Fruit fly (Drosophila melanogaster) whole organism, embryonic: ENCODE data around the gene CG31800.

Source experiments
- Antp ChIP-seq: fragments of 200-800 bp; sonication (Bioruptor generic); optimal IDR thresholded peaks from 3 replicates; lab custom pipeline; 2016; ENCODE audit warnings: missing biosample characterization, missing genetic modification characterization
- Awh ChIP-seq: fragments of 200-800 bp; sonication (Bioruptor generic); IDR thresholded peaks from 2 replicates; pipeline ENCODE4, ENCODE4 v1.3.6; 2022; ENCODE audit warnings: missing biosample characterization, missing genetic modification characterization
- CG11456 ChIP-seq: fragments of 200-800 bp; sonication (Bioruptor generic); IDR thresholded peaks from 3 replicates; pipeline ENCODE4 v1.3.6; 2022; ENCODE audit warnings: missing biosample characterization, missing genetic modification characterization
- CG12104 ChIP-seq: fragments of 200-800 bp; sonication (Bioruptor generic); optimal IDR thresholded peaks from 3 replicates; lab custom pipeline; 2016; ENCODE audit warnings: missing biosample characterization, missing genetic modification characterization
- CG12155 ChIP-seq: fragments of 200-800 bp; sonication (Bioruptor generic); optimal IDR thresholded peaks from 3 replicates; lab custom pipeline; 2016; ENCODE audit warnings: missing biosample characterization, missing genetic modification characterization
- CG1233 ChIP-seq: fragments of 200-800 bp; sonication (Bioruptor generic); optimal IDR thresholded peaks from 4 replicates; lab custom pipeline; 2018; ENCODE audit warnings: missing biosample characterization, mild to moderate bottlenecking, missing genetic modification characterization
- CG14014 ChIP-seq: fragments of 200-800 bp; sonication (Bioruptor generic); IDR thresholded peaks from 2 replicates; pipeline ENCODE4 v1.3.6; 2022; ENCODE audit warnings: missing biosample characterization, missing genetic modification characterization
- CG16813 ChIP-seq: fragments of 200-800 bp; sonication (Bioruptor generic); IDR thresholded peaks from 3 replicates; pipeline ENCODE4 v1.3.6; 2022; ENCODE audit warnings: missing biosample characterization, missing genetic modification characterization; ENCODE audit not compliant: partially characterized antibody
- CG17612 ChIP-seq: fragments of 200-800 bp; sonication (Bioruptor generic); IDR thresholded peaks from 2 replicates; pipeline ENCODE4 v1.3.6; 2022; ENCODE audit warnings: missing biosample characterization, missing genetic modification characterization
- CG17802 ChIP-seq: fragments of 200-800 bp; sonication (Bioruptor generic); optimal IDR thresholded peaks from 2 replicates; lab custom pipeline; 2018; ENCODE audit warnings: missing biosample characterization, mild to moderate bottlenecking, missing genetic modification characterization, moderate library complexity
- CG18011 ChIP-seq: fragments of 200-800 bp; sonication (Bioruptor generic); optimal IDR thresholded peaks from 2 replicates; lab custom pipeline; 2017; ENCODE audit warnings: missing biosample characterization, missing genetic modification characterization, mild to moderate bottlenecking, moderate library complexity, missing genotype
- CG18262 ChIP-seq: fragments of 200-800 bp; optimal IDR thresholded peaks from 3 replicates; lab custom pipeline; 2019; ENCODE audit warnings: missing biosample characterization, mild to moderate bottlenecking, missing genetic modification characterization, moderate library complexity
- CG2199 ChIP-seq: fragments of 200-800 bp; sonication (Bioruptor generic); IDR thresholded peaks from 3 replicates; pipeline ENCODE4 v1.3.6; 2022; ENCODE audit warnings: missing biosample characterization, missing genetic modification characterization
- CG3065 ChIP-seq: fragments of 200-800 bp; sonication (Bioruptor generic); optimal IDR thresholded peaks from 2 replicates; lab custom pipeline; 2016; ENCODE audit warnings: missing biosample characterization, missing genetic modification characterization
- CG33213 ChIP-seq: fragments of 200-800 bp; sonication (Bioruptor generic); optimal IDR thresholded peaks from 3 replicates; lab custom pipeline; 2016; ENCODE audit warnings: missing biosample characterization, missing genetic modification characterization
- CG3838 ChIP-seq: fragments of 200-800 bp; sonication (Bioruptor generic); optimal IDR thresholded peaks from 3 replicates; lab custom pipeline; 2016; ENCODE audit warnings: missing biosample characterization, missing genetic modification characterization
- CG3847 ChIP-seq: fragments of 200-800 bp; sonication (Bioruptor generic); IDR thresholded peaks from 2 replicates; pipeline ENCODE4 v1.3.6; 2022; ENCODE audit warnings: missing biosample characterization, missing genetic modification characterization
- CG42726 ChIP-seq: fragments of 200-800 bp; sonication (Bioruptor generic); IDR thresholded peaks from 2 replicates; pipeline ENCODE4 v1.3.6; 2022; ENCODE audit warnings: missing biosample characterization, missing genetic modification characterization; ENCODE audit not compliant: partially characterized antibody
- CG5180 ChIP-seq: fragments of 200-800 bp; sonication (Bioruptor generic); optimal IDR thresholded peaks from 3 replicates; lab custom pipeline; 2017; ENCODE audit warnings: missing biosample characterization, missing genetic modification characterization, mild to moderate bottlenecking, moderate library complexity, missing genetic modification reagents
- CG7839 ChIP-seq: fragments of 200-800 bp; sonication (Bioruptor generic); optimal IDR thresholded peaks from 3 replicates; lab custom pipeline; 2018; ENCODE audit warnings: missing biosample characterization, mild to moderate bottlenecking, missing genetic modification characterization, moderate library complexity
- Drgx ChIP-seq: fragments of 200-800 bp; sonication (Bioruptor generic); IDR thresholded peaks from 2 replicates; pipeline ENCODE4 v1.3.6; 2022; ENCODE audit warnings: missing biosample characterization, missing genetic modification characterization
- E2f1 ChIP-seq: fragments of 200-800 bp; sonication (Bioruptor generic); IDR thresholded peaks from 2 replicates; pipeline ENCODE4 v1.3.6; 2022; ENCODE audit warnings: missing biosample characterization, missing genetic modification characterization
- Fer1 ChIP-seq: fragments of 200-800 bp; sonication (Bioruptor generic); optimal IDR thresholded peaks from 2 replicates; lab custom pipeline; 2017; ENCODE audit warnings: missing biosample characterization, mild to moderate bottlenecking, missing genetic modification characterization
- Hr3 ChIP-seq: fragments of 200-800 bp; sonication (Bioruptor generic); optimal IDR thresholded peaks from 3 replicates; lab custom pipeline; 2016; ENCODE audit warnings: missing biosample characterization, missing genetic modification characterization
- Lhr ChIP-seq: fragments of 200-800 bp; sonication (Bioruptor generic); optimal IDR thresholded peaks from 3 replicates; lab custom pipeline; 2017; ENCODE audit warnings: mild to moderate bottlenecking, missing biosample characterization, missing genetic modification reagents, missing genetic modification characterization
- Max ChIP-seq: fragments of 200-800 bp; sonication (Bioruptor generic); optimal IDR thresholded peaks from 2 replicates; lab custom pipeline; 2016; ENCODE audit warnings: missing biosample characterization, mild to moderate bottlenecking, missing genetic modification characterization
- NC2α ChIP-seq: fragments of 200-800 bp; sonication (Bioruptor generic); optimal IDR thresholded peaks from 2 replicates; lab custom pipeline; 2016; ENCODE audit warnings: missing biosample characterization, missing genetic modification characterization
- PHDP ChIP-seq: fragments of 200-800 bp; sonication (Bioruptor generic); optimal IDR thresholded peaks from 3 replicates; lab custom pipeline; 2018; ENCODE audit warnings: missing biosample characterization, mild to moderate bottlenecking, missing genetic modification characterization, moderate library complexity
- Rx ChIP-seq: fragments of 200-800 bp; sonication (Bioruptor generic); IDR thresholded peaks from 2 replicates; pipeline ENCODE4 v1.3.6; 2022; ENCODE audit warnings: missing biosample characterization, missing genetic modification characterization
- Sin3A ChIP-seq: fragments of >200 bp; optimal IDR thresholded peaks from 2 replicates; lab custom pipeline; 2018
- ac ChIP-seq: fragments of 200-800 bp; sonication (Bioruptor generic); optimal IDR thresholded peaks from 3 replicates; lab custom pipeline; 2017; ENCODE audit warnings: missing biosample characterization, mild to moderate bottlenecking, missing genetic modification characterization
- aop ChIP-seq: fragments of 200-800 bp; sonication (Bioruptor generic); IDR thresholded peaks from 2 replicates; pipeline ENCODE4 v1.3.6; 2022; ENCODE audit warnings: missing biosample characterization, missing genetic modification characterization
- ase ChIP-seq: fragments of 200-800 bp; sonication (Bioruptor generic); IDR thresholded peaks from 3 replicates; pipeline ENCODE4 v1.3.6; 2022; ENCODE audit warnings: missing biosample characterization, missing genetic modification characterization
- bsh ChIP-seq, 2 experiments: fragments of 200-800 bp; sonication (Bioruptor generic); optimal IDR thresholded peaks; 2 replicates each; lab custom pipeline; 2017 to 2018; ENCODE audit warnings: mild to moderate bottlenecking in 2 of 2, missing biosample characterization in 2 of 2, missing genetic modification characterization in 2 of 2, moderate library complexity in 1 of 2
- chif ChIP-seq, 2 experiments: fragments of 200-800 bp; sonication (Bioruptor generic); optimal IDR thresholded peaks; 3 replicates each; lab custom pipeline; 2016; ENCODE audit warnings: missing biosample characterization in 2 of 2, missing genetic modification characterization in 2 of 2
- chinmo ChIP-seq: fragments of 200-800 bp; sonication (Bioruptor generic); IDR thresholded peaks from 4 replicates; pipeline ENCODE4 v1.3.6; 2022; ENCODE audit warnings: missing biosample characterization, missing genetic modification characterization; ENCODE audit not compliant: partially characterized antibody
- ci ChIP-seq: fragments of 200-800 bp; sonication (Bioruptor generic); IDR thresholded peaks from 3 replicates; pipeline ENCODE4 v1.3.6; 2022; ENCODE audit warnings: missing biosample characterization, missing genetic modification characterization
- crc ChIP-seq: fragments of 200-800 bp; sonication (Bioruptor generic); optimal IDR thresholded peaks from 2 replicates; lab custom pipeline; 2016; ENCODE audit warnings: missing biosample characterization, missing genetic modification characterization
- crol ChIP-seq: fragments of 200-800 bp; sonication (Bioruptor generic); IDR thresholded peaks from 2 replicates; pipeline ENCODE4 v1.3.6; 2022; ENCODE audit warnings: missing biosample characterization, missing genetic modification characterization
- dan ChIP-seq: fragments of 200-800 bp; sonication (Bioruptor generic); IDR thresholded peaks from 2 replicates; pipeline ENCODE4 v1.3.6; 2022; ENCODE audit warnings: missing biosample characterization, missing genetic modification characterization
- dati ChIP-seq: fragments of 200-800 bp; sonication (Bioruptor generic); IDR thresholded peaks from 2 replicates; pipeline ENCODE4 v1.3.6; 2022; ENCODE audit warnings: missing biosample characterization, missing genetic modification characterization
- disco-r ChIP-seq: fragments of 200-800 bp; sonication (Bioruptor generic); optimal IDR thresholded peaks from 2 replicates; lab custom pipeline; 2016; ENCODE audit warnings: missing biosample characterization, missing genetic modification characterization
- fd64A ChIP-seq: fragments of 200-800 bp; sonication (Bioruptor generic); optimal IDR thresholded peaks from 3 replicates; lab custom pipeline; 2018; ENCODE audit warnings: missing biosample characterization, mild to moderate bottlenecking, missing genetic modification characterization
- fu2 ChIP-seq: fragments of 200-800 bp; sonication (Bioruptor generic); optimal IDR thresholded peaks from 2 replicates; lab custom pipeline; 2016; ENCODE audit warnings: missing biosample characterization, missing genetic modification characterization
- gro ChIP-seq: fragments of 200-800 bp; sonication (Bioruptor generic); optimal IDR thresholded peaks from 2 replicates; lab custom pipeline; 2016; ENCODE audit warnings: missing biosample characterization, missing genetic modification characterization
- pho ChIP-seq: fragments of 200-800 bp; sonication (Bioruptor generic); optimal IDR thresholded peaks from 2 replicates; lab custom pipeline; 2016; ENCODE audit warnings: missing biosample characterization, missing genetic modification characterization
- rib ChIP-seq: fragments of 200-800 bp; sonication (Bioruptor generic); IDR thresholded peaks from 2 replicates; pipeline ENCODE4 v1.3.6; 2022; ENCODE audit warnings: missing biosample characterization, missing genetic modification characterization
- slou ChIP-seq: fragments of 200-800 bp; sonication (Bioruptor generic); optimal IDR thresholded peaks from 3 replicates; lab custom pipeline; 2016; ENCODE audit warnings: missing biosample characterization, missing genetic modification characterization
- sr ChIP-seq: fragments of 200-800 bp; sonication (Bioruptor generic); IDR thresholded peaks from 3 replicates; pipeline ENCODE4 v1.3.6; 2022; ENCODE audit warnings: missing biosample characterization, missing genetic modification characterization
- tin ChIP-seq: fragments of 200-800 bp; sonication (Bioruptor generic); optimal IDR thresholded peaks from 3 replicates; lab custom pipeline; 2016; ENCODE audit warnings: missing biosample characterization, missing genetic modification characterization
- wor ChIP-seq: fragments of 200-800 bp; sonication (Bioruptor generic); IDR thresholded peaks from 2 replicates; pipeline ENCODE4 v1.3.6; 2022; ENCODE audit warnings: missing biosample characterization, missing genetic modification characterization

CG31800 gene

DNA sequence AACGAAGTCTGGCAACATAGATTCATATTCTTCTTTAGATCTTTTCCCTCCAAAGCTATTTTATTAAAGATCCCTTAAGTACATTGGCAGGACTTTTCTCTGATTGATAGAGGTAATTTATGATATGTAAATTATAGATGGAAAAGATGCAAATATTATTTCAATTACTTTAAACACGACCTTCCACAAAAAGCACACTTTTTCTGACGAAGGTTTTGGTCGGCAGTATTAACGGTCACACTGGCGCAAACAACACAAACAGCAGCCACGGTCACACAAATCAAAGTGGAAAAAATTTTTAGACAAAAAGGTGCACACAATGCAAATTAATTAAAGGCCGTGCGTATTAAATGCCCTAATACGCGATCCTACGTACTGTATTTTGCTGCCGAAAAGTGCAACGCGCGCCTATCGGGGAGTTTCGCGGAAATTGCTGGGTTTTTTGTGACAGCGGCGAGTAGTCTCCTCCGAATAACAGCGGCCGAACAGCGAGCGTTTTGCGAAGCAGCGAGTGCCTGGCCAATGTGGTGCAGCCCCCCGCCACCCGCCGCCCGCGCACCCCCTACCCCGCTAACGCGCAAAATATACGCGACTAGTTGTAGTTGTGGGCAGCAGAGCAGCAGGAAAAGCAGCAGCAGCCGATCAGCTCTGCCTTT is 19.6 kb upstream of the CG31800 start, which contains the start of gene CG10492 (continued):
- TF ChIP-seq CG18262 (tag; lab: Kevin White, UChicago) = no peak
- TF ChIP-seq fd64A (GFP tag; lab: Kevin White, UChicago) = no peak
- TF ChIP-seq CG33213 (GFP tag; lab: Kevin White, UChicago) = peak; percentile 35
- TF ChIP-seq Awh (GFP tag; lab: Robert Waterston, UW) = no peak
- no peak for TF ChIP-seq CG1233 (GFP tag; lab: Kevin White, UChicago)
- TF ChIP-seq pho = no peak
- no peak for TF ChIP-seq slou
- TF ChIP-seq CG2199 (GFP tag; lab: Robert Waterston, UW) = 0 out of 3 replicates have a peak, but pooled peaks have one; percentile 15
- TF ChIP-seq CG7839 (tag; lab: Kevin White, UChicago) = no peak
- TF ChIP-seq sr (GFP tag; lab: Robert Waterston, UW) = peak; percentile 29; the same call in 1 of the 3 replicates
- TF ChIP-seq CG12104 (GFP tag; lab: Kevin White, UChicago) = no peak
- no peak for TF ChIP-seq ac (GFP tag; lab: Kevin White, UChicago)
- TF ChIP-seq Rx (GFP tag; lab: Robert Waterston, UW) = no peak
- no peak for TF ChIP-seq CG3065 (GFP tag; lab: Kevin White, UChicago)
- TF ChIP-seq gro (GFP tag; lab: Kevin White, UChicago) = no peak
- TF ChIP-seq Sin3A = peak; percentile 88
- peak; percentile 52; the same call in 1 of the 2 replicates for TF ChIP-seq CG3847 (GFP tag; lab: Robert Waterston, UW)
- peak; percentile 84 for TF ChIP-seq Lhr (GFP tag; lab: Kevin White, UChicago)
- no peak for TF ChIP-seq NC2α (GFP tag; lab: Kevin White, UChicago)
- TF ChIP-seq chif (GFP tag; optimal IDR thresholded peaks at IDR 0.05; lab: Kevin White, UChicago) = no peak
- TF ChIP-seq CG42726 = 0 out of 2 replicates have a peak, but pooled peaks have one; percentile 21
- no peak for TF ChIP-seq fu2 (GFP tag; lab: Kevin White, UChicago)
- TF ChIP-seq disco-r = no peak
- TF ChIP-seq CG17612 (GFP tag; lab: Robert Waterston, UW) = no peak
- TF ChIP-seq aop (GFP tag; lab: Robert Waterston, UW) = no peak
- no peak for TF ChIP-seq bsh (GFP tag; optimal IDR thresholded peaks at IDR 0.05; lab: Kevin White, UChicago)
- TF ChIP-seq CG18011 (GFP tag; lab: Kevin White, UChicago) = no peak
- TF ChIP-seq ase (GFP tag; lab: Robert Waterston, UW) = no peak
- TF ChIP-seq chinmo = peak; percentile 73; the same call in 1 of the 4 replicates
- no peak for TF ChIP-seq PHDP (tag; lab: Kevin White, UChicago)
- TF ChIP-seq CG11456 (GFP tag; lab: Robert Waterston, UW) = no peak
- no peak for TF ChIP-seq CG5180 (GFP tag; lab: Kevin White, UChicago)
- TF ChIP-seq CG12155 (GFP tag; lab: Kevin White, UChicago) = peak; percentile 100
- TF ChIP-seq E2f1 (GFP tag; lab: Robert Waterston, UW) = no peak
- no peak for TF ChIP-seq crc (GFP tag; lab: Kevin White, UChicago)
- peak; percentile 100 for TF ChIP-seq crol
- no peak for TF ChIP-seq wor (GFP tag; lab: Robert Waterston, UW)
- no peak for TF ChIP-seq Hr3 (GFP tag; lab: Kevin White, UChicago)
- TF ChIP-seq CG17802 = no peak
- TF ChIP-seq tin (GFP tag; lab: Kevin White, UChicago) = no peak
- peak; percentile 32 for TF ChIP-seq Max (GFP tag; lab: Kevin White, UChicago)
- no peak for TF ChIP-seq CG14014
- no peak for TF ChIP-seq dati (GFP tag; lab: Robert Waterston, UW)
- TF ChIP-seq CG16813 (GFP tag; lab: Robert Waterston, UW) = peak; percentile 46; the same call in 2 of the 3 replicates
- no peak for TF ChIP-seq dan (GFP tag; lab: Robert Waterston, UW)
- no peak for TF ChIP-seq Drgx (GFP tag; lab: Robert Waterston, UW)
- TF ChIP-seq CG3838 (GFP tag; lab: Kevin White, UChicago) = no peak
- no peak for TF ChIP-seq Antp (GFP tag; lab: Kevin White, UChicago)
- peak; percentile 49; the same call in 1 of the 3 replicates for TF ChIP-seq ci (GFP tag; lab: Robert Waterston, UW)
- TF ChIP-seq Fer1 (GFP tag; lab: Kevin White, UChicago) = peak; percentile 24
- TF ChIP-seq rib (GFP tag; lab: Robert Waterston, UW) = peak; percentile 69; the same call in 1 of the 2 replicates
